Fruit fly (Drosophila melanogaster) whole organism, embryonic: ENCODE results near the gene CG15347.

Experiments used
- Bdp1 ChIP-seq: fragments of 200-800 bp; sonication (Bioruptor generic); optimal IDR thresholded peaks from 3 replicates; lab custom pipeline; 2016; ENCODE audit warnings: missing biosample characterization, missing genetic modification characterization
- Blimp-1 ChIP-seq: fragments of 200-800 bp; sonication (Bioruptor generic); optimal IDR thresholded peaks from 3 replicates; lab custom pipeline; 2018; ENCODE audit warnings: missing biosample characterization, missing genetic modification characterization, mild to moderate bottlenecking, moderate library complexity, missing genetic modification reagents
- BtbVII ChIP-seq: fragments of 200-800 bp; sonication (Bioruptor generic); optimal IDR thresholded peaks from 3 replicates; lab custom pipeline; 2017; ENCODE audit warnings: missing biosample characterization, mild to moderate bottlenecking, missing genetic modification characterization
- Bteb2 ChIP-seq: fragments of 200-800 bp; sonication (Bioruptor generic); optimal IDR thresholded peaks from 2 replicates; lab custom pipeline; 2016; ENCODE audit warnings: missing biosample characterization, missing genetic modification characterization
- CG10267 ChIP-seq: fragments of 200-800 bp; sonication (Bioruptor generic); optimal IDR thresholded peaks from 2 replicates; lab custom pipeline; 2018; ENCODE audit warnings: missing biosample characterization, mild to moderate bottlenecking, missing genetic modification characterization, moderate library complexity
- CG10431 ChIP-seq: fragments of 200-800 bp; sonication (Bioruptor generic); optimal IDR thresholded peaks from 3 replicates; lab custom pipeline; 2018; ENCODE audit warnings: missing biosample characterization, mild to moderate bottlenecking, missing genetic modification characterization
- CG12659 ChIP-seq: fragments of 200-800 bp; sonication (Bioruptor generic); optimal IDR thresholded peaks from 3 replicates; lab custom pipeline; 2017; ENCODE audit warnings: mild to moderate bottlenecking, missing biosample characterization, missing genetic modification reagents, missing genetic modification characterization
- CG13775 ChIP-seq: fragments of 200-800 bp; sonication (Bioruptor generic); optimal IDR thresholded peaks from 3 replicates; lab custom pipeline; 2017; ENCODE audit warnings: missing biosample characterization, mild to moderate bottlenecking, missing genetic modification characterization
- CG15479 ChIP-seq: fragments of 200-800 bp; sonication (Bioruptor generic); optimal IDR thresholded peaks from 3 replicates; lab custom pipeline; 2019; ENCODE audit warnings: missing biosample characterization, mild to moderate bottlenecking, missing genetic modification characterization, moderate library complexity
- CG15601 ChIP-seq: fragments of 200-800 bp; sonication (Bioruptor generic); optimal IDR thresholded peaks from 3 replicates; lab custom pipeline; 2019; ENCODE audit warnings: missing biosample characterization, mild to moderate bottlenecking, missing genetic modification characterization, moderate library complexity
- CG18476 ChIP-seq: fragments of 200-800 bp; sonication (Bioruptor generic); optimal IDR thresholded peaks from 2 replicates; lab custom pipeline; 2016; ENCODE audit warnings: missing biosample characterization, mild to moderate bottlenecking, missing genetic modification characterization
- CG2678 ChIP-seq: fragments of 200-800 bp; sonication (Bioruptor generic); optimal IDR thresholded peaks from 3 replicates; lab custom pipeline; 2019; ENCODE audit warnings: missing biosample characterization, mild to moderate bottlenecking, missing genetic modification characterization, moderate library complexity
- CG2889 ChIP-seq: fragments of 200-800 bp; sonication (Bioruptor generic); IDR thresholded peaks from 3 replicates; pipeline ENCODE4 v1.3.6; 2022; ENCODE audit warnings: missing biosample characterization, missing genetic modification characterization
- CG30403 ChIP-seq: fragments of 200-800 bp; sonication (Bioruptor generic); optimal IDR thresholded peaks from 3 replicates; lab custom pipeline; 2016; ENCODE audit warnings: missing biosample characterization, missing genetic modification characterization
- CG32767 ChIP-seq: fragments of 200-800 bp; sonication (Bioruptor generic); IDR thresholded peaks from 2 replicates; pipeline ENCODE4 v1.3.6; 2022; ENCODE audit warnings: missing biosample characterization, missing genetic modification characterization
- CG33213 ChIP-seq: fragments of 200-800 bp; sonication (Bioruptor generic); optimal IDR thresholded peaks from 3 replicates; lab custom pipeline; 2016; ENCODE audit warnings: missing biosample characterization, missing genetic modification characterization
- CG6765 ChIP-seq: fragments of 200-800 bp; sonication (Bioruptor generic); optimal IDR thresholded peaks from 3 replicates; lab custom pipeline; 2017; ENCODE audit warnings: missing biosample characterization, mild to moderate bottlenecking, missing genetic modification characterization
- CG6813 ChIP-seq: fragments of 200-800 bp; sonication (Bioruptor generic); optimal IDR thresholded peaks from 2 replicates; lab custom pipeline; 2017; ENCODE audit warnings: missing biosample characterization, missing genetic modification characterization, mild to moderate bottlenecking, moderate library complexity, missing genetic modification reagents
- CG9876 ChIP-seq: fragments of 200-800 bp; sonication (Bioruptor generic); optimal IDR thresholded peaks from 2 replicates; lab custom pipeline; 2016; ENCODE audit warnings: missing biosample characterization, missing genetic modification characterization
- D ChIP-seq, 2 experiments: fragments of 200-800 bp in 1 of 2; fragments of >200 bp in 1 of 2; sonication (Bioruptor generic) in 1 of 2; optimal IDR thresholded peaks; 2 replicates in 1 of 2; 3 replicates in 1 of 2; lab custom pipeline; 2017; ENCODE audit warnings: mild to moderate bottlenecking in 1 of 2, missing biosample characterization in 1 of 2, missing genetic modification characterization in 1 of 2, missing genetic modification reagents in 1 of 2
- Deaf1 ChIP-seq: fragments of 200-800 bp; optimal IDR thresholded peaks from 3 replicates; lab custom pipeline; 2019; ENCODE audit warnings: missing biosample characterization, mild to moderate bottlenecking, missing genetic modification characterization, moderate library complexity
- Doc3 ChIP-seq: fragments of 200-800 bp; sonication (Bioruptor generic); IDR thresholded peaks from 3 replicates; pipeline ENCODE4 v1.3.6; 2022; ENCODE audit warnings: missing biosample characterization, missing genetic modification characterization; ENCODE audit not compliant: partially characterized antibody
- Ets97D ChIP-seq: fragments of 200-800 bp; sonication (Bioruptor generic); optimal IDR thresholded peaks from 3 replicates; lab custom pipeline; 2016; ENCODE audit warnings: missing biosample characterization, missing genetic modification characterization
- MTF-1 ChIP-seq: fragments of 200-800 bp; sonication (Bioruptor generic); optimal IDR thresholded peaks from 2 replicates; lab custom pipeline; 2018; ENCODE audit warnings: missing biosample characterization, mild to moderate bottlenecking, missing genetic modification characterization, borderline replicate concordance
- PHDP ChIP-seq: fragments of 200-800 bp; sonication (Bioruptor generic); optimal IDR thresholded peaks from 3 replicates; lab custom pipeline; 2018; ENCODE audit warnings: missing biosample characterization, mild to moderate bottlenecking, missing genetic modification characterization, moderate library complexity
- Ptx1 ChIP-seq: fragments of 200-800 bp; sonication (Bioruptor generic); IDR thresholded peaks from 2 replicates; pipeline ENCODE4 v1.3.6; 2022; ENCODE audit warnings: missing biosample characterization, missing genetic modification characterization
- Sin3A ChIP-seq: fragments of >200 bp; optimal IDR thresholded peaks from 2 replicates; lab custom pipeline; 2018
- Sox102F ChIP-seq: fragments of 200-800 bp; sonication (Bioruptor generic); optimal IDR thresholded peaks from 2 replicates; lab custom pipeline; 2018; ENCODE audit warnings: missing biosample characterization, mild to moderate bottlenecking, missing genetic modification characterization, moderate library complexity
- Sry-β ChIP-seq: fragments of 200-800 bp; sonication (Bioruptor generic); optimal IDR thresholded peaks from 2 replicates; lab custom pipeline; 2018; ENCODE audit warnings: missing biosample characterization, mild to moderate bottlenecking, missing genetic modification characterization, moderate library complexity
- YL-1 ChIP-seq: fragments of 200-800 bp; sonication (Bioruptor generic); optimal IDR thresholded peaks from 3 replicates; lab custom pipeline; 2017; ENCODE audit warnings: missing biosample characterization, mild to moderate bottlenecking, missing genetic modification characterization
- ase ChIP-seq: fragments of 200-800 bp; sonication (Bioruptor generic); IDR thresholded peaks from 3 replicates; pipeline ENCODE4 v1.3.6; 2022; ENCODE audit warnings: missing biosample characterization, missing genetic modification characterization
- btn ChIP-seq: fragments of 200-800 bp; sonication (Bioruptor generic); optimal IDR thresholded peaks from 2 replicates; lab custom pipeline; 2016; ENCODE audit warnings: missing biosample characterization, missing genetic modification characterization
- dan ChIP-seq: fragments of 200-800 bp; sonication (Bioruptor generic); IDR thresholded peaks from 2 replicates; pipeline ENCODE4 v1.3.6; 2022; ENCODE audit warnings: missing biosample characterization, missing genetic modification characterization
- danr ChIP-seq: fragments of 200-800 bp; sonication (Bioruptor generic); IDR thresholded peaks from 2 replicates; pipeline ENCODE4 v1.3.6; 2022; ENCODE audit warnings: missing biosample characterization, missing genetic modification characterization
- dm ChIP-seq: fragments of 200-800 bp; sonication (Bioruptor generic); optimal IDR thresholded peaks from 3 replicates; lab custom pipeline; 2016; ENCODE audit warnings: missing biosample characterization, missing genetic modification characterization
- dmrt11E ChIP-seq: fragments of 200-800 bp; sonication (Bioruptor generic); optimal IDR thresholded peaks from 3 replicates; lab custom pipeline; 2018; ENCODE audit warnings: missing biosample characterization, mild to moderate bottlenecking, missing genetic modification characterization, moderate library complexity
- dmrt99B ChIP-seq: fragments of 200-800 bp; sonication (Bioruptor generic); optimal IDR thresholded peaks from 2 replicates; lab custom pipeline; 2018; ENCODE audit warnings: missing biosample characterization, mild to moderate bottlenecking, missing genetic modification characterization, moderate library complexity
- dpn ChIP-seq, 2 experiments: fragments of 200-800 bp; sonication (Bioruptor generic); optimal IDR thresholded peaks; 3 replicates each; lab custom pipeline; 2016; ENCODE audit warnings: missing biosample characterization in 2 of 2, missing genetic modification characterization in 2 of 2
- exex ChIP-seq: fragments of 200-800 bp; sonication (Bioruptor generic); optimal IDR thresholded peaks from 4 replicates; lab custom pipeline; 2018; ENCODE audit warnings: missing biosample characterization, mild to moderate bottlenecking, missing genetic modification characterization, moderate library complexity
- gem ChIP-seq: fragments of 200-800 bp; sonication (Bioruptor generic); optimal IDR thresholded peaks from 2 replicates; lab custom pipeline; 2019; ENCODE audit warnings: missing biosample characterization, mild to moderate bottlenecking, missing genetic modification characterization, moderate library complexity
- gfzf ChIP-seq: fragments of 200-800 bp; sonication (Bioruptor generic); optimal IDR thresholded peaks from 2 replicates; lab custom pipeline; 2016; ENCODE audit warnings: missing biosample characterization, mild to moderate bottlenecking, missing genetic modification characterization, moderate library complexity
- grau ChIP-seq: fragments of 200-800 bp; optimal IDR thresholded peaks from 3 replicates; lab custom pipeline; 2019; ENCODE audit warnings: missing biosample characterization, mild to moderate bottlenecking, missing genetic modification characterization, moderate library complexity
- h ChIP-seq: fragments of >200 bp; optimal IDR thresholded peaks from 2 replicates; lab custom pipeline; 2017
- lilli ChIP-seq: fragments of 200-800 bp; sonication (Bioruptor generic); optimal IDR thresholded peaks from 3 replicates; lab custom pipeline; 2016; ENCODE audit warnings: missing biosample characterization, missing genetic modification characterization
- oc ChIP-seq: fragments of 200-800 bp; sonication (Bioruptor generic); optimal IDR thresholded peaks from 2 replicates; lab custom pipeline; 2018; ENCODE audit warnings: missing biosample characterization, mild to moderate bottlenecking, missing genetic modification characterization, moderate library complexity
- phol ChIP-seq: fragments of 200-800 bp; sonication (Bioruptor generic); optimal IDR thresholded peaks from 3 replicates; lab custom pipeline; 2018; ENCODE audit warnings: missing biosample characterization, mild to moderate bottlenecking, missing genetic modification characterization, moderate library complexity
- prd ChIP-seq, 3 experiments: fragments of >200 bp in 2 of 3; fragments of 200-800 bp in 1 of 3; sonication (Bioruptor generic) in 1 of 3; optimal IDR thresholded peaks in 2 of 3; IDR thresholded peaks in 1 of 3; 2 replicates in 2 of 3; 3 replicates in 1 of 3; pipeline versions ENCODE4 v1.3.6 to Lab custom; 2017 to 2022; ENCODE audit warnings: missing biosample characterization in 1 of 3, missing genetic modification characterization in 1 of 3
- psq ChIP-seq: fragments of 200-800 bp; sonication (Bioruptor generic); optimal IDR thresholded peaks from 2 replicates; lab custom pipeline; 2017; ENCODE audit warnings: missing biosample characterization, missing genetic modification characterization

CG15347 gene

dm6 chrX:8437285-8438110 is 23.2 kb downstream of the CG15347 start, which contains the start of gene Miga (continued):
- no peak for TF ChIP-seq Sry-β
- TF ChIP-seq MTF-1 (GFP tag; lab: Kevin White, UChicago) = no peak
- peak; percentile 80 for TF ChIP-seq psq (GFP tag; lab: Kevin White, UChicago)
- no peak for TF ChIP-seq exex
- TF ChIP-seq dmrt11E = no peak
- no peak for TF ChIP-seq btn (GFP tag; lab: Kevin White, UChicago)
- peak; percentile 46 for TF ChIP-seq oc (tag; lab: Kevin White, UChicago)
- TF ChIP-seq ase (GFP tag; lab: Robert Waterston, UW) = no peak
- TF ChIP-seq Sox102F (GFP tag; lab: Kevin White, UChicago) = no peak
- no peak for TF ChIP-seq CG2678
- TF ChIP-seq gem (tag; lab: Kevin White, UChicago) = no peak
- no peak for TF ChIP-seq Bteb2 (GFP tag; lab: Kevin White, UChicago)
- peak; percentile 90 for TF ChIP-seq CG15479
- TF ChIP-seq D (optimal IDR thresholded peaks at IDR 0.05; lab: Kevin White, UChicago) = peak; percentile 21
- TF ChIP-seq D (GFP tag; optimal IDR thresholded peaks at IDR 0.05; lab: Kevin White, UChicago) = no peak
- TF ChIP-seq Bdp1 (GFP tag; lab: Kevin White, UChicago) = no peak
- no peak for TF ChIP-seq CG6765
- no peak for TF ChIP-seq grau
- TF ChIP-seq BtbVII = no peak
- TF ChIP-seq phol (tag; lab: Kevin White, UChicago) = no peak
- no peak for TF ChIP-seq CG9876 (GFP tag; lab: Kevin White, UChicago)
- TF ChIP-seq gfzf (GFP tag; lab: Kevin White, UChicago) = no peak
- TF ChIP-seq danr = no peak
- TF ChIP-seq Ptx1 (GFP tag; lab: Robert Waterston, UW) = no peak
- TF ChIP-seq dm = no peak
- TF ChIP-seq Deaf1 (tag; lab: Kevin White, UChicago) = no peak
- TF ChIP-seq dan = no peak
- TF ChIP-seq Doc3 (GFP tag; lab: Robert Waterston, UW) = no peak
- TF ChIP-seq CG2889 (GFP tag; lab: Robert Waterston, UW) = no peak
- TF ChIP-seq Ets97D = no peak

DNA sequence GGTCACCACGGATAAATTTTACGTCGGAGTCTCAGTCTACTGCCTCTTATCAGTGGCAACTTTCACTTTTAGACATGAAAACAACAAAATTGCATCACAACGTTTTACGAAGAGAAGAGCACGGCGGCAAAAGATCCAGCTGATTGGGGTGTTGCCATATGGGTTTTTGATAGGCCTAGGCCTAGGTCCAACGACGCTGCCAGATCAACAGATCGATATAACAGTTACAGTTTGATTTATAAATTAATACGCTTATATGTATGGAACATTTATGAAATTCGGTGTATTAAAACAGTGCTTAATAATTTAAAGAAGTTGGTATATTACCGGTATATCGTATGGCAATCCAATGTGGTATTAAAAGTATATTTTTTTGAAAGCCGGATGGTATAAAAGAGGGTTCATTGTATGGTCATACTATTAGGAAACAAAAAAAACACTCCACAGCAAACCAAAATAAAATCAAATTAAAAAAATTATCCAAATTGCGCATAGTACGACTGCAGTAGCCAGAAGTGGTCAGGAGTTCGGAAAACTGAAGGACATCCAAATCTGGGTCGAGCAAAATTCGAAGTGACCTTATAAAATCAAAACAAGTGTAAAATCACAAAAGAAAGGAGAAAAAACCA is 23.9 kb downstream of the CG15347 start, which contains the start of gene CG1440:
TSS of gene CG1440 (plus strand) at position 402 of the 629 bp plus-strand sequence.
- TF ChIP-seq PHDP = peak; percentile 48
- no peak for TF ChIP-seq CG30403 (GFP tag; lab: Kevin White, UChicago)
- TF ChIP-seq Sin3A (lab: Kevin White, UChicago) = peak; percentile 17
- TF ChIP-seq CG33213 (GFP tag; lab: Kevin White, UChicago) = peak; percentile 13
- peak; percentile 28 for TF ChIP-seq lilli
- TF ChIP-seq CG15601 (tag; lab: Kevin White, UChicago) = peak; percentile 29
- TF ChIP-seq dmrt99B = no peak
- TF ChIP-seq CG10267 (tag; lab: Kevin White, UChicago) = peak; percentile 75
- TF ChIP-seq dpn (GFP tag; optimal IDR thresholded peaks at IDR 0.05; lab: Kevin White, UChicago) = peak in 1 of 2 experiments; percentile 1
- TF ChIP-seq CG12659 (GFP tag; lab: Kevin White, UChicago) = peak; percentile 77
- TF ChIP-seq CG18476 = peak; percentile 9
- TF ChIP-seq CG32767 = 0 out of 2 replicates have a peak, but pooled peaks have one; percentile 24
- TF ChIP-seq CG10431 (GFP tag; lab: Kevin White, UChicago) = no peak
- peak; percentile 33 for TF ChIP-seq YL-1 (GFP tag; lab: Kevin White, UChicago)
- TF ChIP-seq CG6813 (GFP tag; lab: Kevin White, UChicago) = peak; percentile 21
- no peak for TF ChIP-seq h
- peak; percentile 93 for TF ChIP-seq Blimp-1 (GFP tag; lab: Kevin White, UChicago)
- TF ChIP-seq prd (optimal IDR thresholded peaks at IDR 0.05; lab: Kevin White, UChicago) = no peak
- 0 out of 3 replicates have a peak, but pooled peaks have one; percentile 29 for TF ChIP-seq prd (GFP tag; IDR thresholded peaks at IDR 0.05; lab: Robert Waterston, UW)
- peak; percentile 16 for TF ChIP-seq CG13775
